Worm (Caenorhabditis elegans): Measurements from ENCODE around the gene folt-2.

- TF ChIP-seq ceh-9 (tag; optimal IDR thresholded peaks at IDR 0.05) (no peak), ztf-11 (tag; optimal IDR thresholded peaks at IDR 0.05) (no peak), nhr-77 (tag; optimal IDR thresholded peaks at IDR 0.05) (no peak), pqm-1 (tag; optimal IDR thresholded peaks at IDR 0.05) (no peak), nhr-11 (tag; optimal IDR thresholded peaks at IDR 0.05) (no peak), aly-2 (tag; optimal IDR thresholded peaks at IDR 0.05) (no peak), unc-62 (GFP tag; optimal IDR thresholded peaks at IDR 0.05) (no peak), ZK546.5 (tag; optimal IDR thresholded peaks at IDR 0.05) (no peak), jun-1 (tag; optimal IDR thresholded peaks at IDR 0.05) (no peak), elt-1 (tag; optimal IDR thresholded peaks at IDR 0.05) (no peak), skn-1 (tag; optimal IDR thresholded peaks at IDR 0.05) (no peak), zag-1 (tag; optimal IDR thresholded peaks at IDR 0.05) (no peak), fkh-10 (GFP tag; optimal IDR thresholded peaks at IDR 0.05) (no peak), nhr-28 (tag; optimal IDR thresholded peaks at IDR 0.05) (no peak)
Observed at ce11 chrV:2912901-2913300, 37.5 kb upstream of the folt-2 start, which contains the start of gene C31B8.9.
